Fruit fly (Drosophila melanogaster) whole organism, wandering third instar larva: Measurements from ENCODE around the gene uif.

Experiments
- Abd-B ChIP-seq: fragments of >200 bp; optimal IDR thresholded peaks from 2 replicates; lab custom pipeline; 2017; ENCODE audit warnings: missing biosample characterization, missing genetic modification characterization
- CG32264 ChIP-seq: fragments of 200-800 bp; sonication (Bioruptor generic); optimal IDR thresholded peaks from 2 replicates; lab custom pipeline; 2016; ENCODE audit warnings: missing biosample characterization, missing genetic modification characterization
- CrebA ChIP-seq: fragments of 200-800 bp; sonication (Bioruptor generic); optimal IDR thresholded peaks from 2 replicates; lab custom pipeline; 2016; ENCODE audit warnings: missing biosample characterization, mild to moderate bottlenecking, missing genetic modification characterization, borderline replicate concordance
- Dfd ChIP-seq: fragments of >200 bp; optimal IDR thresholded peaks from 2 replicates; lab custom pipeline; 2017; ENCODE audit warnings: missing biosample characterization, missing genetic modification characterization
- Dif ChIP-seq: fragments of 200-275, 200-300 bp; sonication (Bioruptor generic); optimal IDR thresholded peaks from 2 replicates; lab custom pipeline; 2018; ENCODE audit warnings: missing biosample characterization, missing genetic modification characterization; ENCODE audit not compliant: partially characterized antibody
- HLH106 ChIP-seq: fragments of 200-800 bp; optimal IDR thresholded peaks from 3 replicates; lab custom pipeline; 2019; ENCODE audit warnings: missing biosample characterization, mild to moderate bottlenecking, missing genetic modification characterization, moderate library complexity
- Hnf4 ChIP-seq: fragments of 200-800 bp; sonication (Bioruptor generic); optimal IDR thresholded peaks from 2 replicates; lab custom pipeline; 2016; ENCODE audit warnings: missing biosample characterization, mild to moderate bottlenecking, missing genetic modification characterization
- Hr78 ChIP-seq: fragments of >200 bp; optimal IDR thresholded peaks from 2 replicates; lab custom pipeline; 2017; ENCODE audit warnings: missing biosample characterization, missing genetic modification characterization
- Hr83 ChIP-seq: fragments of 200-300 bp; sonication (Bioruptor generic); optimal IDR thresholded peaks from 2 replicates; lab custom pipeline; 2016; ENCODE audit warnings: missing biosample characterization, mild to moderate bottlenecking, missing genetic modification characterization, moderate library complexity; ENCODE audit not compliant: poor library complexity, severe bottlenecking
- Jra ChIP-seq: sonication (Bioruptor generic); optimal IDR thresholded peaks from 2 replicates; lab custom pipeline; 2016; ENCODE audit warnings: missing biosample characterization, missing genetic modification characterization
- Mio ChIP-seq: sonication (Bioruptor generic); optimal IDR thresholded peaks from 2 replicates; lab custom pipeline; 2016; ENCODE audit warnings: missing biosample characterization, missing genetic modification characterization
- Myc ChIP-seq: fragments of >200 bp; optimal IDR thresholded peaks from 2 replicates; lab custom pipeline; 2017
- N ChIP-seq: fragments of >200 bp; optimal IDR thresholded peaks from 2 replicates; lab custom pipeline; 2018; ENCODE audit warnings: missing biosample characterization, missing external identifiers, missing genetic modification characterization
- OdsH ChIP-seq: fragments of 200-800 bp; sonication (Bioruptor generic); optimal IDR thresholded peaks from 2 replicates; lab custom pipeline; 2016; ENCODE audit warnings: missing biosample characterization, mild to moderate bottlenecking, missing genetic modification characterization
- Rel ChIP-seq, 2 experiments: fragments of 200-800 bp; sonication (Bioruptor generic) in 1 of 2; optimal IDR thresholded peaks; 2 replicates in 1 of 2; 3 replicates in 1 of 2; lab custom pipeline; 2016 to 2019; ENCODE audit warnings: mild to moderate bottlenecking in 2 of 2, missing biosample characterization in 2 of 2, missing genetic modification characterization in 2 of 2, moderate library complexity in 1 of 2
- Vsx2 ChIP-seq: fragments of 200-300, 225-300 bp; sonication (Bioruptor generic); optimal IDR thresholded peaks from 2 replicates; lab custom pipeline; 2018; ENCODE audit warnings: missing biosample characterization, missing genetic modification characterization; ENCODE audit not compliant: partially characterized antibody
- br ChIP-seq: fragments of 200-800 bp; sonication (Bioruptor generic); optimal IDR thresholded peaks from 2 replicates; lab custom pipeline; 2016; ENCODE audit warnings: missing biosample characterization, missing genetic modification characterization
- brk ChIP-seq: fragments of 200-800 bp; sonication (Bioruptor generic); optimal IDR thresholded peaks from 2 replicates; lab custom pipeline; 2016; ENCODE audit warnings: missing biosample characterization, mild to moderate bottlenecking, missing genetic modification characterization
- dl ChIP-seq, 2 experiments: fragments of 175-275, 200-275 bp in 1 of 2; fragments of 200-275 bp in 1 of 2; sonication (Bioruptor generic); optimal IDR thresholded peaks; lab custom pipeline; 2018; ENCODE audit warnings: mild to moderate bottlenecking in 2 of 2, missing biosample characterization in 2 of 2, missing genetic modification characterization in 2 of 2, moderate library complexity in 2 of 2; ENCODE audit not compliant: partially characterized antibody in 2 of 2, insufficient read depth in 1 of 2
- dmrt93B ChIP-seq: fragments of 200-800 bp; sonication (Bioruptor generic); optimal IDR thresholded peaks from 2 replicates; lab custom pipeline; 2018; ENCODE audit warnings: missing biosample characterization, mild to moderate bottlenecking, missing genetic modification characterization
- dsf ChIP-seq: sonication (Bioruptor generic); optimal IDR thresholded peaks from 2 replicates; lab custom pipeline; 2016; ENCODE audit warnings: missing biosample characterization, missing genetic modification characterization, borderline replicate concordance
- ey ChIP-seq: fragments of 200-800 bp; sonication (Bioruptor generic); optimal IDR thresholded peaks from 2 replicates; lab custom pipeline; 2016; ENCODE audit warnings: missing biosample characterization, missing genetic modification characterization
- foxo ChIP-seq, 2 experiments: fragments of 200-800 bp; sonication (Bioruptor generic); optimal IDR thresholded peaks; 2 replicates in 1 of 2; 3 replicates in 1 of 2; lab custom pipeline; 2016 to 2017; ENCODE audit warnings: missing biosample characterization in 2 of 2, missing genetic modification characterization in 2 of 2
- fru ChIP-seq: fragments of 200-800 bp; sonication (Bioruptor generic); optimal IDR thresholded peaks from 3 replicates; lab custom pipeline; 2016; ENCODE audit warnings: missing biosample characterization, mild to moderate bottlenecking, missing genetic modification characterization
- h ChIP-seq: fragments of 200-800 bp; sonication (Bioruptor generic); optimal IDR thresholded peaks from 3 replicates; lab custom pipeline; 2016; ENCODE audit warnings: missing biosample characterization, mild to moderate bottlenecking, missing genetic modification characterization
- jim ChIP-seq: fragments of 175-275, 200-325 bp; sonication (Bioruptor generic); optimal IDR thresholded peaks from 2 replicates; lab custom pipeline; 2016; ENCODE audit warnings: missing biosample characterization, mild to moderate bottlenecking, missing genetic modification characterization
- lola ChIP-seq: fragments of >200 bp; optimal IDR thresholded peaks from 2 replicates; lab custom pipeline; 2017; ENCODE audit warnings: missing biosample characterization, missing genetic modification characterization
- pan ChIP-seq: fragments of >200 bp; optimal IDR thresholded peaks from 2 replicates; lab custom pipeline; 2017
- psq ChIP-seq: fragments of 200-800 bp; sonication (Bioruptor generic); optimal IDR thresholded peaks from 3 replicates; lab custom pipeline; 2017; ENCODE audit warnings: missing biosample characterization, mild to moderate bottlenecking, missing genetic modification characterization, moderate library complexity
- rgr ChIP-seq: fragments of 200-800 bp; sonication (Bioruptor generic); optimal IDR thresholded peaks from 3 replicates; lab custom pipeline; 2016; ENCODE audit warnings: missing biosample characterization, mild to moderate bottlenecking, missing genetic modification characterization
- sage ChIP-seq: fragments of 200-800 bp; sonication (Bioruptor generic); optimal IDR thresholded peaks from 2 replicates; lab custom pipeline; 2016; ENCODE audit warnings: missing biosample characterization, mild to moderate bottlenecking, missing genetic modification characterization
- sv ChIP-seq: fragments of 200-800 bp; sonication (Bioruptor generic); optimal IDR thresholded peaks from 3 replicates; lab custom pipeline; 2016; ENCODE audit warnings: missing biosample characterization, missing genetic modification characterization
- tai ChIP-seq: sonication (Bioruptor generic); optimal IDR thresholded peaks from 2 replicates; lab custom pipeline; 2016; ENCODE audit warnings: missing biosample characterization, missing genetic modification characterization
- usp ChIP-seq: fragments of >200 bp; optimal IDR thresholded peaks from 2 replicates; lab custom pipeline; 2017; ENCODE audit warnings: missing biosample characterization, missing genetic modification characterization
- woc ChIP-seq: sonication (Bioruptor generic); optimal IDR thresholded peaks from 2 replicates; lab custom pipeline; 2016; ENCODE audit warnings: missing biosample characterization, mild to moderate bottlenecking, missing genetic modification characterization

Gene uif

DNA sequence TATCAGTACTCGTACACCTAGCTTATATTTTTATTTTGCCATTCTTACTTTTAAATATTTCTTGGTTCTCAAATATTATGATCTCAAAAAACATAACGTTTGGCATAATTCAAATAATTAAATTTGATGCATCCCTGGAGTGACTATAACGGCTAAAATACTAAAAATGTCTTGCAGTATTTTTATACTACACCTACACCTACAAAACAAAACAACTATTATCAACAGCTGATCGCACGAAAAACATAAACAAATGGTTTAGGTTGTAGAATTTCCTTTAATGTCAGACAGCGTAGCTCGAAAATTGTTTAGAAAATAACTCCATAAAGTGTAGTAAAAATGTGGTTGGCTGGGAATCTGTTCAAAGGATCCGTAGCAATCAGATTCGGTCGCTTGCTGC, 3.0 kb upstream of the uif start, which contains the start of gene CG43322:
TSS of gene CG43322 (plus strand) at position 240 of the 400 bp plus-strand sequence.
- TF ChIP-seq Vsx2 (GFP tag; lab: Kevin White, UChicago), result no peak
- TF ChIP-seq dl (GFP tag; optimal IDR thresholded peaks at IDR 0.05; lab: Kevin White, UChicago; ENCODE audit: insufficient read depth in 1 of 2, partially characterized antibody in 2 of 2), result no peak
- no peak for TF ChIP-seq dsf
- no peak for TF ChIP-seq dmrt93B
- TF ChIP-seq Rel (GFP tag; optimal IDR thresholded peaks at IDR 0.05; lab: Kevin White, UChicago), result no peak
- no peak for TF ChIP-seq Rel (tag; optimal IDR thresholded peaks at IDR 0.05; lab: Kevin White, UChicago)
- TF ChIP-seq CG32264 (GFP tag; lab: Kevin White, UChicago), result no peak
- TF ChIP-seq psq, result no peak
- no peak for TF ChIP-seq Hr78 (GFP tag; lab: Kevin White, UChicago)
- no peak for TF ChIP-seq Myc (lab: Kevin White, UChicago)
- no peak for TF ChIP-seq Jra
- TF ChIP-seq sv, result no peak
- no peak for TF ChIP-seq Hnf4 (GFP tag; lab: Kevin White, UChicago)
- no peak for TF ChIP-seq brk (GFP tag; lab: Kevin White, UChicago)
- no peak for TF ChIP-seq N (GFP tag; lab: Kevin White, UChicago)
- TF ChIP-seq br, result no peak
- TF ChIP-seq Abd-B (GFP tag; lab: Kevin White, UChicago), result no peak
- no peak for TF ChIP-seq usp (GFP tag; lab: Kevin White, UChicago)

- TF ChIP-seq lola (no peak), Mio (GFP tag; lab: Kevin White, UChicago) (no peak), OdsH (GFP tag; lab: Kevin White, UChicago) (no peak), Rel (GFP tag; optimal IDR thresholded peaks at IDR 0.05; lab: Kevin White, UChicago) (no peak), Rel (tag; optimal IDR thresholded peaks at IDR 0.05; lab: Kevin White, UChicago) (no peak), CG32264 (GFP tag; lab: Kevin White, UChicago) (no peak), dsf (no peak), sv (no peak), sage (GFP tag; lab: Kevin White, UChicago) (no peak), dmrt93B (no peak), br (no peak), fru (no peak), usp (GFP tag; lab: Kevin White, UChicago) (no peak), rgr (no peak), tai (GFP tag; lab: Kevin White, UChicago) (no peak), foxo (GFP tag; optimal IDR thresholded peaks at IDR 0.05; lab: Kevin White, UChicago) (no peak), ey (GFP tag; lab: Kevin White, UChicago) (no peak)
These were observed 1.8 kb upstream of the uif start, which contains the start of gene CG43321 for dm6 chr2L:7011962-7012361. CG43321 (plus strand) TSS chr2L:7012262.

DNA sequence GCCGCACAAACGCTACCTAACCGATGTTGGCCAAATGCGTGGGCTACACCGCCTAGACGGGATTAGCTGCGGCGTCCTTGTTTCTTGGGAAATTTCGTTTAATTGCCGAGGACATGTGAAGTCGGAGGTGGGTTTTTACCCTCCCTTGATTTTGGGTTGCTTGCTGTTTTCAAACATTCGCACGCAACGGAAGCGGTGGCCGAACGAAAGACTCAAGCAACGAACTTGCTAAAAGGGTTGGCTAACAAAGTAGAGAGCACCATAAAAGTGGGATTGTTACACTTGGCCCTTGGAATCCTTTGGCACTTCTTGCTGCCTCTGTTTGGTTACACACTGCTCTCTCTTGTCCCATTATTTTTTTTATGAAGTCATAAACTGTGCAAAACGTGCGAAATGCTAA, 354 bp upstream of the uif start:
- TF ChIP-seq rgr (no peak), brk (GFP tag; lab: Kevin White, UChicago) (no peak), Hnf4 (GFP tag; lab: Kevin White, UChicago) (no peak)

- TF ChIP-seq br, result no peak
- TF ChIP-seq pan (lab: Kevin White, UChicago), result no peak
- TF ChIP-seq usp (GFP tag; lab: Kevin White, UChicago), result no peak
- TF ChIP-seq CrebA (GFP tag; lab: Kevin White, UChicago), result no peak
- no peak for TF ChIP-seq ey (GFP tag; lab: Kevin White, UChicago)
- no peak for TF ChIP-seq Hr83 (GFP tag; lab: Kevin White, UChicago)
- no peak for TF ChIP-seq sage (GFP tag; lab: Kevin White, UChicago)
- no peak for TF ChIP-seq foxo (GFP tag; optimal IDR thresholded peaks at IDR 0.05; lab: Kevin White, UChicago)
- TF ChIP-seq psq, result no peak
- no peak for TF ChIP-seq dmrt93B
- TF ChIP-seq, all 38 proteins: peak for 0
These were observed 2.6 kb downstream of the uif start for dm6 chr2L:7007564-7007963.

dm6 chr2L:7005489-7005888, 4.7 kb downstream of the uif start:
- no peak for TF ChIP-seq tai (GFP tag; lab: Kevin White, UChicago)
- TF ChIP-seq Vsx2 (GFP tag; lab: Kevin White, UChicago), result peak; percentile 38
- peak; percentile 52 for TF ChIP-seq CrebA (GFP tag; lab: Kevin White, UChicago)

DNA sequence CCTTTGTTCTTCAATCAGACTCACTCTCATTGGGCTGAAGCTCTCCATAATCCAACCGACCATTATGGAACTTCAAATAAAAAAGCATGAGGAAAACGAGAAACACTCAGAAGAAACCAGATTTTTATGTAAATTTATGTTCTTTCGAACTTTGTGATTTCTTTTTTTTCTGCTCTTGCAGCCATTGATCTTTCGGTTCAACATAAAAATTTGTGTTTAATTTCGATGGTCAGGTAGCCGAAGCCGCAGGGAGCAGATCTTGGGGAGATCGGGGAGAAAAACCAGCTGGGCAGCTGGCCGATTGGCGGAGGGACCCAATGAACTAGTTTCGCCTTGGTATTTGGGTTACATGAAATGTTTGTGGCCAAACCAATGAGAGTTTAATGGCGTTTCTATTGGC, 5.9 kb downstream of the uif start:
- TF ChIP-seq h (GFP tag; lab: Kevin White, UChicago), result no peak
- TF ChIP-seq woc (GFP tag; lab: Kevin White, UChicago), result no peak
- no peak for TF ChIP-seq fru
- TF ChIP-seq Jra, result no peak
- no peak for TF ChIP-seq Dfd
- TF ChIP-seq usp (GFP tag; lab: Kevin White, UChicago), result no peak
- TF ChIP-seq Rel (GFP tag; optimal IDR thresholded peaks at IDR 0.05; lab: Kevin White, UChicago), result no peak
- no peak for TF ChIP-seq Rel (tag; optimal IDR thresholded peaks at IDR 0.05; lab: Kevin White, UChicago)
- no peak for TF ChIP-seq pan (lab: Kevin White, UChicago)
- TF ChIP-seq ey (GFP tag; lab: Kevin White, UChicago), result no peak
- no peak for TF ChIP-seq dsf
- no peak for TF ChIP-seq dmrt93B
- no peak for TF ChIP-seq lola
- no peak for TF ChIP-seq CG32264 (GFP tag; lab: Kevin White, UChicago)
- TF ChIP-seq jim (GFP tag; lab: Kevin White, UChicago), result no peak
- no peak for TF ChIP-seq foxo (GFP tag; optimal IDR thresholded peaks at IDR 0.05; lab: Kevin White, UChicago)
- no peak for TF ChIP-seq Dif
- TF ChIP-seq brk (GFP tag; lab: Kevin White, UChicago), result no peak
- TF ChIP-seq tai (GFP tag; lab: Kevin White, UChicago), result no peak
- TF ChIP-seq Hnf4 (GFP tag; lab: Kevin White, UChicago), result no peak
- no peak for TF ChIP-seq HLH106 (tag; lab: Kevin White, UChicago)
